Fruit fly (Drosophila melanogaster) S2 (cell line): ENCODE data around the gene CG6870.

ENCODE experiments used
- CG8478 ChIP-seq: fragments of >200 bp; optimal IDR thresholded peaks from 2 replicates; lab custom pipeline; 2018
- CTCF ChIP-seq, 2 experiments: fragments of >200 bp; optimal IDR thresholded peaks; 2 replicates each; lab custom pipeline; 2018

CG6870 gene

DNA sequence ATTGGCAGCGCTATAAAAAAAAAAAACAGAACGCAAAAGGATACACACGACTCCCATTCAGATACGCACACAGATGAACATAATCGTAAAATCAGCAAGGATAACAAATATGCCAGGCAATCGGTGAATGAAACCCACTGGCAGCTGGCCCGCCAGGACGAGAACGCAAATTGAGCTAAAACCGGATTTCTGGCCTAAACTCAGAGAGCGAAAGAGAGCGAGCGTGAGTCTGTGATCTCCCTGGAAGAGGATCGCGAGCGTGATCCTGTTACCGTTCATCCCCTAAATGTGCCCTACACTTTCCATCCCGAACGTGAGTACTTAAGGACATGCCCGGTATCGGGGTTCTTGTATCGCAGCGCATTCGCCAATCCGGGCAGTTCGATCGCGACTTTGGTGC is 26.4 kb downstream of the CG6870 start:
- TF ChIP-seq CTCF (optimal IDR thresholded peaks at IDR 0.05; lab: Kevin White, UChicago) (no peak), CG8478 (lab: Kevin White, UChicago) (no peak)

DNA sequence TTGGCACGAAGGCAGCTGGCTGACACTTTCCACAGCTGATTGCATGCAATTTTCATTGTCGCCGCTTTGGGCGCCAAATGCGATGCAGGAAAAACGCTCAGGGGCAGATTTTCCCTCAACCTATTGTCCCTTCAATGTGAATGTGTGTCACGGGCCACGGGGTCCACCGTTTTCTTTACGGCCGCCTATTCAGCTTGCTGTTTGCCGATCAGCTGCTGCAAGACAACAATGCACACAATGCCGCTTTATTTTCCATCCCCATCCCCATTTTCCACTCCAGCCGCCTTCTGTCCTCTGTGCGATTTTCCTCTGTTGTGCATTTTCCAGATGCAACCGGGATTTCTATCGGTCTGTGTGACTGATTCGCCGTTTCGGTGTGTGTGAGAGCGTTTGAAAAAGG is 27.4 kb downstream of the CG6870 start:
- TF ChIP-seq CG8478 (lab: Kevin White, UChicago) (no peak), CTCF (optimal IDR thresholded peaks at IDR 0.05; lab: Kevin White, UChicago) (no peak)

DNA sequence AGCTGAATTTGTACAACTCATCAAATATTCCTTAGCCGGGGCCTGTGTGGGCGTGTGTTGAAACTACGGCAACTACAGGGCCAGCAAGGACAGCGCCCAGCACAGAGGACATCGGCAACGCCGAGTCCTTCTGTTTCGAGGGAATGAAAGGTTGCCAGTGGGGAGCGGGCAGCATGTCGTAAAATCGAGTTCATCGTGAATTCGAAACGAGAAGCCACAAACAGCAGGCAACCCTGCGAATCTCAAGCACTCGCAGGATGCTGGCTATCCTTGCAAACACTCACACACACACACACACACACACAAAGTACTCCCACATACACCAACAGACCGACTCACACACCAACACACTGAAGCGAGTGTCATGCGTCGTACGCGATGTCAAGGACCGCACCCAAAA is 30.2 kb downstream of the CG6870 start:
- TF ChIP-seq CG8478 (lab: Kevin White, UChicago) (no peak), CTCF (optimal IDR thresholded peaks at IDR 0.05; lab: Kevin White, UChicago) (no peak)

DNA sequence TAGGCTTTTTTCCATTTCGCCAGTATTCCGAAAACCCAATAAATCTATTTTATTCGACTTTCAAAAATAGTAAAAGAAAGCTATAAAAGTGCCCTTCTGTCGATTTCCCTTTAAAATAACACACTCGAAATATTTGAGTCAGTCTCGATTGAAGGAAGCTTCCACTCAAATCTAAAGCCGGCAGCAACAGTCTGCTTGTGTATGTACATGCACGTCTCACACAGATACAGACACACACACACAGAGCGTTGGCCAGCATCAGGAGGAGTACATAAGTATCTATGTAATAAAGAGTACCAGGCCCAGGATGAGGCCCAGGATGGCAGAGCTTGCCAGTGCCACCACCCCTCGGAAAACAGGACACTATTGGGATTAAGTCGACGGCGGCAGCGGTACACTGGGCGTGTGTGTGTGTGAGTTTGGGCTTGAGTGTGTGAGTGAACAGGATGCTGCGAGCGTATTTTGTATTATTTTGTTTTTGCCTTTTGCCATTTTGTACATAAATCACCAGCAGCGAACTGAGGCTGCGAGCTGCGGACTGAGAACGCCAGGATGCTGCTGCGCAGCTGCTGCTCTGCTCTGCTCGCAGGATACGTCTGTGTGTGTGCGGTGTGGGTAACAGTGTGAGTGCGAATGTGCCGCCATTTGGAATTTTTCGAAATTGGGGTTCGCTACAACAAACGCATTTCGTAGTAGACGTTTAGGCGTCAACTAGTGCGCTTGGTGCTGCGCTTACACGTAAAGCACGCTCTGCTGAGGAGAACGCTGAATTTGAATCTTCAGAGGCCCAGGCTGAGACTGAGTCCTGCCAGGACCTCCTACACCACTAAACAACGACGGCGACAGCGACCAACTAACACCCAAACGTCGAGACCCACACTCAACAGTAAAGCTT is 31.7 kb downstream of the CG6870 start:
- TF ChIP-seq CTCF (optimal IDR thresholded peaks at IDR 0.05; lab: Kevin White, UChicago) (no peak), CG8478 (lab: Kevin White, UChicago) (no peak)

DNA sequence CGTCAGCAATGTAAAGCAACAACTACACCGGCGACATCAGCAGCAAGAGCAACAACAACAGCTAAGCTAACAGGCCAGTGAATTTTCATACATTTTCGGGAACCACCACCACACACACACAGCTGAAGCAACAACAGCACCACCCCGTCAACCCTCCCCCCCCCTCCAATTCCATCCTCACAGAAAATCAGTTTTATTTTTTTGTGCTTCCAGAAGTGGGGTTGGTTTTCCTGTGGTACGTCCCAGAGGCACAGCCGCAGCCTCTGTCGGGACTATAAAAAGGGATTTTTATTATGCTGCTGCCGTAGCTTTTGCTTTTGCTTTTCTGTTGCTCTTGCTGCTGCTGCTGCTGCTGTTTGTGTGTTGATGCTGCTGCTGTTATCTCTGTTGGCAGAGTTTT is 32.8 kb downstream of the CG6870 start:
- TF ChIP-seq CTCF (optimal IDR thresholded peaks at IDR 0.05; lab: Kevin White, UChicago): no peak
- no peak for TF ChIP-seq CG8478 (lab: Kevin White, UChicago)

DNA sequence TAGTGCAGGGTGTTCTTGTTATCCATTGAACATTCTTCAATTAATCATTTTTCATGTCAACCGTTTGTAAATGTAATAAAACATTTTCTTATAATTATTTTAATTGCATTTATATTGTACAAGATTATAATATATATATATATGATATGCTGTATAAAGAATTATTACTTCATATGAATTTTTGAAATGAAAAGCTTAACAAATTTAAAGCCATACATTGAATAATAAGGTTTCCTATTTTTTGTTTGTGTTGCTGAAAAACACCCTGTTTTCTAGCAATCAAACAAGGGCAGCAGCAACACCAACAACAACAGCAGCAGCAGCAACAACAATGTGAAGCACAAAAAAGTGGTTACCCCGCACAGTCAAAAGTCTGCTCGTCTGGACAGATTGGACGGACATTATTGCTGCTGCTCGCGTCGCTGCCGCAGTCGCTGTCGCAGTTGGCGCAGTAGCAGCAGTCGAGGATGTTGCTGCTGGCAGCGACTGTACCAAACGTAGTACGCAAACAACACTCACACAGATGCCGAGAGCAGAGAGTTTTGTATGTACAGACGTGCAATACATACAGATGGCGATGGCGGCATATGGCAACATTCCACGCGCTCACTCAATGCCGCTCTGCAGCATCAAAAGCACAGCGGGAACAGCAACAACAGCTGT is 33.9 kb downstream of the CG6870 start:
- TF ChIP-seq CTCF (optimal IDR thresholded peaks at IDR 0.05; lab: Kevin White, UChicago) (no peak), CG8478 (lab: Kevin White, UChicago) (no peak)

DNA sequence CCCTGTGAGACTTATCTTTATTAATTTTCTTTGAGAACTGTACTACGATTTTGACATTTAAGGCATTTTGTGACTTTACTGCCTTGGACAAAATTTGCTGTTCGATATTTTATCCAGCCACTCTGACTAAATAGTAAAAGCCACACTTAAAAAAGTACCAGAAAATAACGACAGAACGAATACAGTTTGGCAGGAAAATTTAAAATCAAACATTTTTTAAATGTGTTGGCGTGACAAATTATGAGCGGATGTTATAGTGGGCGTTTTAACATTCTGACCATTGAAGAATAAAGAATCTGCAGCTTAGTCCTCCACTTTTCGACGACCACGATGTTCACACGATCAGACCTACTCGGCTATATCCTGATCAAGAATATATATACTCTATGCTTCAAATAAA is 36.4 kb downstream of the CG6870 start, which contains the start of gene CG7094:
Gene CG7094 (minus strand): TSS at position 101 of the 400 bp plus-strand sequence.
- TF ChIP-seq CTCF (optimal IDR thresholded peaks at IDR 0.05; lab: Kevin White, UChicago) (no peak), CG8478 (lab: Kevin White, UChicago) (no peak)

DNA sequence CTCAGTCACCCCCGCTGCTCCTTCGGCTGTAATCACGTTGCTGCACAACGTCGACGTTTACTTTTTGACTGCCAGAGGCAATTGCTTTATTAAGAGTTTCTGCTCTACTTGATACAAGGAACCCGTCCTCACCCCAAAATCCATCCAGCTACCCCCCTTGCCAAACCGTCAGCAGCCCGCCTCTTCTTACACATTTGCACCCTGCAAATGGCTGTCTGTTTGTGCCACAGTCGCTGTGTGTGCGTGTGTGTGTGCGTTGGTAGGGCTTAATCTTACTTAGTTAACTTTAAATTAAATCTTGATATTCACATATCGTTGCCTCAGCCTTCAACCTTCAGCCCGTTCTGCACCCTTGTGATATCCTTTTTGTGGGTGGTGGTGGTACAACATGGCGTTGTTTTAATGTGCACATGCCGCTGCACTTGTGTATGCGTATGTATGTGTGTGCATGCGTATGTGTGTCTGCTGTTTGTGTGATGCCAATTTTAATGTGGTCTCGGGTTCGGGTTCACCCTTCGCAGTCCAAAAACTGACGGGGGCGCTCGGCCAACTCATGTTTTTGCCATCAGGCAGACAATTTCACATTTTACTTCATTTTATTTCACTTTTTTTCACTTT is 49.3 kb downstream of the CG6870 start:
- no peak for TF ChIP-seq CTCF (optimal IDR thresholded peaks at IDR 0.05; lab: Kevin White, UChicago)
- TF ChIP-seq CG8478 (lab: Kevin White, UChicago): no peak
